Worm (Caenorhabditis elegans): ENCODE data around the gene Y41D4A.6.

The Y41D4A.6 gene

DNA sequence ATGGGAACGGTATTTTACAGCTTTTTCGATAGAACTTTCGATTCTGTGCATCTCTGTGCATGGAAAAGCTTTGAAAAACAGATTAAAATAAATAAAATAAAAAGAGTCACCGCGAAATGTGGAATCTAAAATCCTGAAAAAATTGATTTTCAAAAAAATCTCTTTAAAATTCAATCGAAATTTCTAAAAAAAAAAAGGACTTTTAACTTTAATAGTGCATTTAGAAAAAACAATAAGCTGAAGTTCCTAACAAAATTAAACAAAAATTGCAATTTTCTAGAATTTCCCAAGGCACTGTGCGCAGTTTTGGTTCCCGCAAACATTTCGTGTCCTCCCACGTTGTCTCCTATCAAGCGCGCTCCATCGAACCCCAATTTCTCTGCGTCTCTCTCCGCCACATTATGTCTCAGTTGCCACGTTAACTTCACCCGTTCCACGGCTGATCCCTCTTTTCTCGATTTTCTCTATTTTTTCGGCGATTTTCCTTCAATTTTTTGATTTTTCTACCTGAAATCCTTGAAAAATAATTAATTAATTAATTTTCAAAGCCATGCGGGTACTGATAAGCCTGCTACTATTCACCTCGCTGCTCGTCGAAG, at the start of gene Y41D4A.6, which contains the start of gene Y41D4A.4:
Y41D4A.6 (minus strand) TSS at position 51 of the 599 bp plus-strand sequence.
Y41D4A.4 (plus strand) TSS at position 549 of the 599 bp plus-strand sequence.
- TF ChIP-seq nhr-11 (tag; optimal IDR thresholded peaks at IDR 0.05) (peak; percentile 27), pha-4 (GFP tag; IDR thresholded peaks at IDR 0.05) (0 out of 2 replicates have a peak, but pooled peaks have one; percentile 54), pha-4 (tag; optimal IDR thresholded peaks at IDR 0.05) (peak; percentile 54), php-3 (GFP tag; IDR thresholded peaks at IDR 0.05) (0 out of 2 replicates have a peak, but pooled peaks have one; percentile 24), zfp-3 (GFP tag; conservative IDR thresholded peaks at IDR 0.05) (no peak), hmg-1.1 (GFP tag; IDR thresholded peaks at IDR 0.05) (peak; percentile 76), T20F7.1 (GFP tag; optimal IDR thresholded peaks at IDR 0.05) (peak; percentile 73), tra-1 (GFP tag; IDR thresholded peaks at IDR 0.05) (no peak), Y5F2A.4 (GFP tag; optimal IDR thresholded peaks at IDR 0.05) (no peak), mdl-1 (tag; optimal IDR thresholded peaks at IDR 0.05) (peak; percentile 40 to 78), hlh-11 (tag; optimal IDR thresholded peaks at IDR 0.05) (peak; percentile 78), gei-8 (GFP tag; optimal IDR thresholded peaks at IDR 0.05) (no peak), D1046.2 (GFP tag; IDR thresholded peaks at IDR 0.05) (no peak), zfp-2 (tag; optimal IDR thresholded peaks at IDR 0.05) (peak; percentile 10), zip-11 (GFP tag; IDR thresholded peaks at IDR 0.05) (no peak), ceh-20 (GFP tag; IDR thresholded peaks at IDR 0.05) (peak; percentile 69), nhr-28 (tag; optimal IDR thresholded peaks at IDR 0.05) (peak; percentile 81), mdt-29 (GFP tag; IDR thresholded peaks at IDR 0.05) (no peak), ZK337.2 (GFP tag; IDR thresholded peaks at IDR 0.05) (peak; percentile 86), F37D6.2 (tag; optimal IDR thresholded peaks at IDR 0.05) (peak; percentile 54), rbr-2 (tag; optimal IDR thresholded peaks at IDR 0.05) (peak; percentile 87), zag-1 (tag; optimal IDR thresholded peaks at IDR 0.05) (no peak), ceh-28 (tag; optimal IDR thresholded peaks at IDR 0.05) (no peak), ceh-82 (tag; optimal IDR thresholded peaks at IDR 0.05) (no peak), unc-62 (GFP tag; optimal IDR thresholded peaks at IDR 0.05 in 1 of 2) (peak in 1 of 2 experiments; percentile 80), unc-62 (tag; optimal IDR thresholded peaks at IDR 0.05) (no peak), mes-2 (tag; optimal IDR thresholded peaks at IDR 0.05; ENCODE audit: poor library complexity, severe bottlenecking) (peak; percentile 96), dpl-1 (GFP tag; optimal IDR thresholded peaks at IDR 0.05) (peak; percentile 68), fos-1 (tag; optimal IDR thresholded peaks at IDR 0.05) (no peak), unc-39 (tag; optimal IDR thresholded peaks at IDR 0.05) (no peak), snpc-1.2 (GFP tag; IDR thresholded peaks at IDR 0.05) (no peak), ztf-7 (tag; optimal IDR thresholded peaks at IDR 0.05) (peak; percentile 10), ztf-11 (tag; optimal IDR thresholded peaks at IDR 0.05) (no peak), lin-38 (GFP tag; IDR thresholded peaks at IDR 0.05) (peak; percentile 98), F49E8.2 (tag; optimal IDR thresholded peaks at IDR 0.05; ENCODE audit: borderline replicate concordance) (peak; percentile 31), sdz-12 (GFP tag; optimal IDR thresholded peaks at IDR 0.05) (peak; percentile 53), duxl-1 (tag; optimal IDR thresholded peaks at IDR 0.05; ENCODE audit: poor library complexity) (no peak), lim-7 (GFP tag; IDR thresholded peaks at IDR 0.05) (0 out of 2 replicates have a peak, but pooled peaks have one; percentile 48), nhr-76 (tag; optimal IDR thresholded peaks at IDR 0.05) (no peak), spr-1 (tag; optimal IDR thresholded peaks at IDR 0.05) (peak; percentile 43), lin-15B (tag; optimal IDR thresholded peaks at IDR 0.05) (peak; percentile 37), madf-5 (GFP tag; IDR thresholded peaks at IDR 0.05) (0 out of 4 replicates have a peak, but pooled peaks have one; percentile 8 to 47), daf-16 (GFP tag; optimal IDR thresholded peaks at IDR 0.05) (no peak), daf-16 (tag; optimal IDR thresholded peaks at IDR 0.05) (peak; percentile 19), nhr-42 (GFP tag; IDR thresholded peaks at IDR 0.05) (peak; percentile 26; the same call in 1 of the 2 replicates), lin-29 (GFP tag; IDR thresholded peaks at IDR 0.05) (no peak), ceh-32 (tag; optimal IDR thresholded peaks at IDR 0.05; ENCODE audit: poor library complexity) (no peak), lir-3 (tag; optimal IDR thresholded peaks at IDR 0.05) (peak; percentile 36), zip-2 (tag; optimal IDR thresholded peaks at IDR 0.05) (no peak), dmd-6 (GFP tag; IDR thresholded peaks at IDR 0.05) (peak; percentile 43; the same call in 1 of the 2 replicates), aha-1 (tag) (peak; percentile 95), ZK546.5 (tag; optimal IDR thresholded peaks at IDR 0.05) (no peak)
